Worm (Caenorhabditis elegans): ENCODE measurements around the gene nhr-242.
A peak's percentile ranks its signal among the peaks of the same experiment; 100 is the strongest.

nhr-242 gene

DNA sequence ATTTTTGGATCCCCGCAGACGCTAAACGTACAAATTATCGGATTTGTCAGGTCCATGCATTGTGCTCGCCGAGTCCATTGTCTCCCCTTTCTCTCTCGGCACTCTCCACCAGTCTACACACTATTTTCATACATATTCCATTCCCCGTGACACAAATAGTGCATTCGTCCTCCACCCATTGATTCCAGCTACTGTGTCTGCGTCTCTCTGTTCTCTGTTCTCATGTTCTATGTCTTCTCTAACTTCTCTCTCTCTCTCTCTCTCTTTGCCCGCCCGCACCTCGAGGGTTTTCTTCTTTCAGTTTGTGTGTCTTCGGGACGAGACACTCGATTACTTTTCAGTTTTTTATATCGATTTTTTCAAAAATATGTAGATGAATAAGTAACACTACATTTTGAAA, 18.3 kb upstream of the nhr-242 start:
- TF ChIP-seq lin-32 (GFP tag; optimal IDR thresholded peaks at IDR 0.05) (no peak), lsy-2 (tag; optimal IDR thresholded peaks at IDR 0.05) (peak; percentile 40), nhr-2 (tag; optimal IDR thresholded peaks at IDR 0.05) (peak; percentile 8), cnd-1 (tag; optimal IDR thresholded peaks at IDR 0.05) (peak; percentile 5), ces-1 (GFP tag; optimal IDR thresholded peaks at IDR 0.05) (peak; percentile 70), nhr-237 (tag; optimal IDR thresholded peaks at IDR 0.05) (peak; percentile 14), mab-5 (tag; optimal IDR thresholded peaks at IDR 0.05) (peak; percentile 48), unc-62 (GFP tag; optimal IDR thresholded peaks at IDR 0.05) (peak; percentile 67), ceh-43 (GFP tag; optimal IDR thresholded peaks at IDR 0.05) (no peak), mls-2 (tag; optimal IDR thresholded peaks at IDR 0.05) (peak; percentile 45), ceh-39 (tag; optimal IDR thresholded peaks at IDR 0.05) (peak; percentile 78), tbx-8 (GFP tag; optimal IDR thresholded peaks at IDR 0.05) (no peak), hlh-1 (tag; optimal IDR thresholded peaks at IDR 0.05) (peak; percentile 79), unc-120 (tag; optimal IDR thresholded peaks at IDR 0.05; ENCODE audit: poor library complexity, severe bottlenecking) (peak; percentile 53), blmp-1 (tag; optimal IDR thresholded peaks at IDR 0.05) (no peak), elt-3 (tag; optimal IDR thresholded peaks at IDR 0.05) (no peak), lin-13 (tag; optimal IDR thresholded peaks at IDR 0.05) (peak; percentile 10), mep-1 (tag; optimal IDR thresholded peaks at IDR 0.05) (peak; percentile 83), pha-4 (tag; optimal IDR thresholded peaks at IDR 0.05) (peak; percentile 81), sptf-1 (tag; optimal IDR thresholded peaks at IDR 0.05) (peak; percentile 27)

DNA sequence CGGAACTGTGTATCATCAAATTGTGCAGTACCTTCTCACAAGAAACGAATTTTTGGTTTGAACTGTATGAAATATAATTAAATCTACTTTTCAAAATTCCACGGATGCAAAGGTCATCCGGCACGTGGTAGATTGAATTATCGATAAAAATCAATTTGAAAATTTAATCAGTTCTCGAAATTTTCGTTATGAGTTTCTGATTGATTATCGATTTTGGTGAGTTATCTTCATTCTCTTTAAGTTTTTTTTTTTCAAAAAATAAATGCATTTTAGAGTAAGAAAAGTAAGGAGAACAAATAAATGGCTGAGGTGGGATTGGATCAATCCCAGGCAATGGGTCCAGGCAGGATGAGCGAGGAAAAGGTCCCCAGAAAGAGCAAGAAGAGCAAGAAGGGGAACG, 16.0 kb upstream of the nhr-242 start, which contains the start of gene Y69A2AR.47:
Gene Y69A2AR.47, plus strand, starts transcription at position 301 of the 400 bp plus-strand sequence.
- no peak for TF ChIP-seq elt-3 (tag; optimal IDR thresholded peaks at IDR 0.05)
- no peak for TF ChIP-seq elt-1 (tag; optimal IDR thresholded peaks at IDR 0.05; ENCODE audit: borderline replicate concordance, insufficient read depth)
- TF ChIP-seq ces-1 (GFP tag; optimal IDR thresholded peaks at IDR 0.05): no peak
- TF ChIP-seq drap-1 (GFP tag; optimal IDR thresholded peaks at IDR 0.05): no peak
- TF ChIP-seq sptf-1 (tag; optimal IDR thresholded peaks at IDR 0.05): no peak
- TF ChIP-seq M03D4.4 (tag; optimal IDR thresholded peaks at IDR 0.05): no peak
- TF ChIP-seq unc-39 (tag; optimal IDR thresholded peaks at IDR 0.05): no peak
- no peak for TF ChIP-seq ceh-43 (GFP tag; optimal IDR thresholded peaks at IDR 0.05)
- TF ChIP-seq lin-32 (GFP tag; optimal IDR thresholded peaks at IDR 0.05): no peak

DNA sequence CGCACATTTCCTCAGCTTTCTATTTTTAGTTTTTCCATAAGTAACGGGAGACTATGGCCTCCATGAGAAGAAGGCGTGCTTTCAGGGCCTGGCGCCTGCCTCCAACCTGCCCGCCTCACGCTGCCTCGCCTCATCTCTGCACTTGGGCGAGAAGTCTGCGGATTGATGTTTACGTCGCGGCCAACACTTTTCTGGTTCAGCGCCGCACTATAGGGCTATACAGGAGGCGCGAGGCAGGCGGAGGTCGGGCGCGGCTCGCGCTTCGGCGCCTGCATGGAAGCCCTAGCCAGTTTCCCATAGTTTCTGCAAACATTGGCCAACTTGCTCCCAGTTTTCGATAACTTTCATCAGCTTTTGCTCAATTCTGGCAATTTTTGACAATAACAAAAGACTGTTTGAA, 8.3 kb downstream of the nhr-242 start:
- no peak for TF ChIP-seq sem-2 (GFP tag; optimal IDR thresholded peaks at IDR 0.05)
- no peak for TF ChIP-seq lsy-2 (tag; optimal IDR thresholded peaks at IDR 0.05)
- no peak for TF ChIP-seq nhr-2 (tag; optimal IDR thresholded peaks at IDR 0.05)
- TF ChIP-seq nhr-28 (tag; optimal IDR thresholded peaks at IDR 0.05): no peak
- TF ChIP-seq mls-2 (tag; optimal IDR thresholded peaks at IDR 0.05): no peak
- TF ChIP-seq cnd-1 (tag; optimal IDR thresholded peaks at IDR 0.05): no peak
- TF ChIP-seq lin-32 (GFP tag; optimal IDR thresholded peaks at IDR 0.05): no peak
- no peak for TF ChIP-seq unc-62 (GFP tag; optimal IDR thresholded peaks at IDR 0.05)
- no peak for TF ChIP-seq mep-1 (tag; optimal IDR thresholded peaks at IDR 0.05)
- no peak for TF ChIP-seq hlh-1 (tag; optimal IDR thresholded peaks at IDR 0.05)
- TF ChIP-seq unc-39 (tag; optimal IDR thresholded peaks at IDR 0.05): no peak
- no peak for TF ChIP-seq drap-1 (GFP tag; optimal IDR thresholded peaks at IDR 0.05)
- TF ChIP-seq elt-3 (tag; optimal IDR thresholded peaks at IDR 0.05): no peak

DNA sequence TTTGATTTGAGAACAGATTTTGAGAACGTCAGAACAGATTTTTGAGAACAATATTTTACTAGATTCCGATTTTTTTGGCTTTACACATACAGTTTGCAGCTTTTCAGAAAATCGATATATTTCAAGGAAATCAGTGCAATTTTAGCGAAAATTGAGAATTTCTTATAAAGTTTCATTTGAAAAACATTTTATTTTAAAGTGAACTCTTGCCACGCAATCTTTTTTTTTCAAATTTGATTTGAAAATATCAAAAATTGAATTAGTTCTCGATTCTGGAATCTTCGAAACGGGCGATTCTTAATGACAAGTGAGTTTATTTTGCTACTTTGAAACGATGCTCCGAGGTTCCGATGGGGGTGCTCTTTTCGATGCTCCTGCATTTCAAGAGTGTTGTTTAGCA, 9.3 kb downstream of the nhr-242 start, which contains the start of gene Y69A2AR.51:
Gene Y69A2AR.51, plus strand, starts transcription at position 301 of the 400 bp plus-strand sequence.
- TF ChIP-seq nhr-2 (tag; optimal IDR thresholded peaks at IDR 0.05): no peak
- TF ChIP-seq elt-3 (tag; optimal IDR thresholded peaks at IDR 0.05): no peak
- TF ChIP-seq snpc-4 (tag; optimal IDR thresholded peaks at IDR 0.05): no peak
- no peak for TF ChIP-seq tbx-8 (GFP tag; optimal IDR thresholded peaks at IDR 0.05)
- TF ChIP-seq sem-2 (GFP tag; optimal IDR thresholded peaks at IDR 0.05): no peak
- no peak for TF ChIP-seq ztf-11 (tag; optimal IDR thresholded peaks at IDR 0.05)
- no peak for TF ChIP-seq mep-1 (tag; optimal IDR thresholded peaks at IDR 0.05)
- no peak for TF ChIP-seq flh-1 (GFP tag; optimal IDR thresholded peaks at IDR 0.05)
- TF ChIP-seq elt-1 (tag; optimal IDR thresholded peaks at IDR 0.05; ENCODE audit: borderline replicate concordance, insufficient read depth): no peak
- no peak for TF ChIP-seq M03D4.4 (tag; optimal IDR thresholded peaks at IDR 0.05)
- TF ChIP-seq hlh-1 (tag; optimal IDR thresholded peaks at IDR 0.05): no peak

DNA sequence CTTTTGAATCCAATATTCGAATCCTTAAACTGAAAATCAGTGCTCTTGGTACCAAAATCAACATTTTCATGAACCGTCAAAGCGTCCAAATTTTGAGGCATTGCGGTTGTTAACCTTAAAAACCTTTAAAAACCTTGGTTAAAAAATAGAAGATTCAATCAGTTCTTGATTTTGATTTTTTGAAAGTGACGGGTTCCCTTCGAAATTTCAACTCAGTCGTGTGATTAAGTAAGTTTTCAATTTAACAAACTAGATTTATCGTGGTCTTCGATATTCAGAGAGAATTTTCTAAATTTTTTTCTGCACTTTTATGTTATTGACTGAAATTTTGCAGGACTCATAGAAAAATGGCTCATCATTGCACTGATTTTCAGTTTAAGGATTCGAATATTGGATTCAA, 13.1 kb downstream of the nhr-242 start, which contains the start of the genes Y69A2AR.25 and Y69A2AR.12:
Gene Y69A2AR.25, minus strand, starts transcription at position 101 of the 400 bp plus-strand sequence.
Gene Y69A2AR.12, plus strand, starts transcription at position 348 of the 400 bp plus-strand sequence.
- TF ChIP-seq elt-1 (tag; optimal IDR thresholded peaks at IDR 0.05; ENCODE audit: borderline replicate concordance, insufficient read depth): no peak
- no peak for TF ChIP-seq mls-2 (tag; optimal IDR thresholded peaks at IDR 0.05)
- no peak for TF ChIP-seq snpc-4 (tag; optimal IDR thresholded peaks at IDR 0.05)
- no peak for TF ChIP-seq mab-5 (tag; optimal IDR thresholded peaks at IDR 0.05)
- no peak for TF ChIP-seq ceh-83 (GFP tag; optimal IDR thresholded peaks at IDR 0.05)
